Fruit fly (Drosophila melanogaster) whole organism, embryonic: ENCODE data around the gene Csk.

ENCODE experiments used
- Aef1 ChIP-seq: fragments of 200-800 bp; sonication (Bioruptor generic); IDR thresholded peaks from 3 replicates; pipeline ENCODE4 v1.3.6; 2022; ENCODE audit warnings: missing biosample characterization, missing genetic modification characterization
- Atf6 ChIP-seq: fragments of 200-800 bp; sonication (Bioruptor generic); IDR thresholded peaks from 2 replicates; pipeline ENCODE4 v1.3.6; 2022; ENCODE audit warnings: missing biosample characterization, missing genetic modification characterization
- B-H1 ChIP-seq: fragments of 200-800 bp; sonication (Bioruptor generic); IDR thresholded peaks from 3 replicates; pipeline ENCODE4 v1.3.6; 2022; ENCODE audit warnings: missing biosample characterization, missing genetic modification characterization
- Bteb2 ChIP-seq: fragments of 200-800 bp; sonication (Bioruptor generic); optimal IDR thresholded peaks from 2 replicates; lab custom pipeline; 2016; ENCODE audit warnings: missing biosample characterization, missing genetic modification characterization
- CG10209 ChIP-seq: fragments of 200-800 bp; sonication (Bioruptor generic); optimal IDR thresholded peaks from 3 replicates; lab custom pipeline; 2017; ENCODE audit warnings: missing biosample characterization, mild to moderate bottlenecking, missing genetic modification characterization, missing genetic modification reagents
- CG10565 ChIP-seq: fragments of 200-800 bp; sonication (Bioruptor generic); optimal IDR thresholded peaks from 3 replicates; lab custom pipeline; 2016; ENCODE audit warnings: missing biosample characterization, mild to moderate bottlenecking, missing genetic modification characterization
- CG11247 ChIP-seq: fragments of 200-800 bp; sonication (Bioruptor generic); IDR thresholded peaks from 2 replicates; pipeline ENCODE4 v1.3.6; 2022; ENCODE audit warnings: missing biosample characterization, missing genetic modification characterization
- CG12219 ChIP-seq: fragments of 200-800 bp; sonication (Bioruptor generic); optimal IDR thresholded peaks from 3 replicates; lab custom pipeline; 2018; ENCODE audit warnings: missing biosample characterization, mild to moderate bottlenecking, missing genetic modification characterization
- CG1233 ChIP-seq: fragments of 200-800 bp; sonication (Bioruptor generic); optimal IDR thresholded peaks from 4 replicates; lab custom pipeline; 2018; ENCODE audit warnings: missing biosample characterization, mild to moderate bottlenecking, missing genetic modification characterization
- CG13624 ChIP-seq: fragments of 200-800 bp; sonication (Bioruptor generic); optimal IDR thresholded peaks from 2 replicates; lab custom pipeline; 2016; ENCODE audit warnings: missing biosample characterization, missing genetic modification characterization
- CG15269 ChIP-seq: fragments of 200-800 bp; sonication (Bioruptor generic); optimal IDR thresholded peaks from 2 replicates; lab custom pipeline; 2018; ENCODE audit warnings: missing biosample characterization, mild to moderate bottlenecking, missing genetic modification characterization, moderate library complexity
- CG1603 ChIP-seq: fragments of 200-800 bp; sonication (Bioruptor generic); optimal IDR thresholded peaks from 2 replicates; lab custom pipeline; 2019; ENCODE audit warnings: missing biosample characterization, mild to moderate bottlenecking, missing genetic modification characterization, moderate library complexity
- CG16779 ChIP-seq: fragments of 200-800 bp; sonication (Bioruptor generic); IDR thresholded peaks from 2 replicates; pipeline ENCODE4 v1.3.6; 2022; ENCODE audit warnings: missing biosample characterization, missing genetic modification characterization
- CG30431 ChIP-seq: fragments of 200-800 bp; sonication (Bioruptor generic); optimal IDR thresholded peaks from 2 replicates; lab custom pipeline; 2017; ENCODE audit warnings: missing biosample characterization, missing genetic modification characterization
- CG32532 ChIP-seq: fragments of 200-800 bp; sonication (Bioruptor generic); IDR thresholded peaks from 2 replicates; pipeline ENCODE4 v1.3.6; 2022; ENCODE audit warnings: missing biosample characterization, missing genetic modification characterization
- CG4707 ChIP-seq: fragments of 200-800 bp; sonication (Bioruptor generic); optimal IDR thresholded peaks from 2 replicates; lab custom pipeline; 2018; ENCODE audit warnings: missing biosample characterization, mild to moderate bottlenecking, missing genetic modification characterization, moderate library complexity
- CG5180 ChIP-seq: fragments of 200-800 bp; sonication (Bioruptor generic); optimal IDR thresholded peaks from 3 replicates; lab custom pipeline; 2017; ENCODE audit warnings: missing biosample characterization, missing genetic modification characterization, mild to moderate bottlenecking, moderate library complexity, missing genetic modification reagents
- CG6683 ChIP-seq: fragments of 200-800 bp; sonication (Bioruptor generic); optimal IDR thresholded peaks from 2 replicates; lab custom pipeline; 2017; ENCODE audit warnings: missing biosample characterization, mild to moderate bottlenecking, missing genetic modification characterization, missing genetic modification reagents
- Camta ChIP-seq: fragments of 200-800 bp; sonication (Bioruptor generic); optimal IDR thresholded peaks from 2 replicates; lab custom pipeline; 2016; ENCODE audit warnings: missing biosample characterization, missing genetic modification characterization
- D19A ChIP-seq: fragments of 200-800 bp; optimal IDR thresholded peaks from 3 replicates; lab custom pipeline; 2019; ENCODE audit warnings: missing biosample characterization, mild to moderate bottlenecking, missing genetic modification characterization, moderate library complexity
- Dip2 ChIP-seq: fragments of 200-800 bp; sonication (Bioruptor generic); IDR thresholded peaks from 2 replicates; pipeline ENCODE4 v1.3.6; 2022; ENCODE audit warnings: missing biosample characterization, missing genetic modification characterization
- E2f2 ChIP-seq: fragments of 200-800 bp; sonication (Bioruptor generic); IDR thresholded peaks from 2 replicates; pipeline ENCODE4 v1.3.6; 2022; ENCODE audit warnings: missing biosample characterization, missing genetic modification characterization
- Fer3 ChIP-seq: fragments of 200-800 bp; sonication (Bioruptor generic); optimal IDR thresholded peaks from 2 replicates; lab custom pipeline; 2018; ENCODE audit warnings: missing biosample characterization, mild to moderate bottlenecking, missing genetic modification characterization, moderate library complexity
- Hand ChIP-seq: fragments of 200-800 bp; sonication (Bioruptor generic); optimal IDR thresholded peaks from 2 replicates; lab custom pipeline; 2017; ENCODE audit warnings: mild to moderate bottlenecking, missing biosample characterization, missing genetic modification reagents, missing genetic modification characterization
- Hmx ChIP-seq: fragments of 200-800 bp; sonication (Bioruptor generic); optimal IDR thresholded peaks from 2 replicates; lab custom pipeline; 2016; ENCODE audit warnings: missing biosample characterization, missing genetic modification characterization
- Hr3 ChIP-seq: fragments of 200-800 bp; sonication (Bioruptor generic); optimal IDR thresholded peaks from 3 replicates; lab custom pipeline; 2016; ENCODE audit warnings: missing biosample characterization, missing genetic modification characterization
- Jarid2 ChIP-seq: fragments of 200-800 bp; sonication (Bioruptor generic); optimal IDR thresholded peaks from 3 replicates; lab custom pipeline; 2017; ENCODE audit warnings: mild to moderate bottlenecking, missing biosample characterization, missing genetic modification reagents, missing genetic modification characterization
- NK7.1 ChIP-seq: fragments of 200-800 bp; sonication (Bioruptor generic); optimal IDR thresholded peaks from 3 replicates; lab custom pipeline; 2016; ENCODE audit warnings: missing biosample characterization, missing genetic modification characterization
- Poxn ChIP-seq: fragments of 200-800 bp; sonication (Bioruptor generic); IDR thresholded peaks from 2 replicates; pipeline ENCODE4 v1.3.6; 2022; ENCODE audit warnings: missing biosample characterization, missing genetic modification characterization
- Rx ChIP-seq: fragments of 200-800 bp; sonication (Bioruptor generic); IDR thresholded peaks from 2 replicates; pipeline ENCODE4 v1.3.6; 2022; ENCODE audit warnings: missing biosample characterization, missing genetic modification characterization
- amos ChIP-seq: fragments of 200-800 bp; sonication (Bioruptor generic); IDR thresholded peaks from 2 replicates; pipeline ENCODE4 v1.3.6; 2022; ENCODE audit warnings: missing biosample characterization, missing genetic modification characterization; ENCODE audit not compliant: partially characterized antibody
- bigmax ChIP-seq: fragments of 200-800 bp; sonication (Bioruptor generic); optimal IDR thresholded peaks from 2 replicates; lab custom pipeline; 2018; ENCODE audit warnings: missing biosample characterization, mild to moderate bottlenecking, missing genetic modification characterization
- cas ChIP-seq: fragments of 200-800 bp; sonication (Bioruptor generic); IDR thresholded peaks from 2 replicates; pipeline ENCODE4 v1.3.6; 2022; ENCODE audit warnings: missing biosample characterization, missing genetic modification characterization
- cg ChIP-seq: fragments of 200-800 bp; sonication (Bioruptor generic); optimal IDR thresholded peaks from 3 replicates; lab custom pipeline; 2019; ENCODE audit warnings: missing biosample characterization, mild to moderate bottlenecking, missing genetic modification characterization, moderate library complexity
- chm ChIP-seq: fragments of 200-800 bp; sonication (Bioruptor generic); IDR thresholded peaks from 2 replicates; pipeline ENCODE4 v1.3.6; 2022; ENCODE audit warnings: missing biosample characterization, missing genetic modification characterization
- crp ChIP-seq, 2 experiments: fragments of 200-800 bp; sonication (Bioruptor generic); optimal IDR thresholded peaks; 2 replicates in 1 of 2; 3 replicates in 1 of 2; lab custom pipeline; 2017; ENCODE audit warnings: missing biosample characterization in 2 of 2, missing genetic modification characterization in 2 of 2, mild to moderate bottlenecking in 1 of 2, moderate library complexity in 1 of 2
- exex ChIP-seq: fragments of 200-800 bp; sonication (Bioruptor generic); optimal IDR thresholded peaks from 4 replicates; lab custom pipeline; 2018; ENCODE audit warnings: missing biosample characterization, mild to moderate bottlenecking, missing genetic modification characterization, moderate library complexity
- gcm2 ChIP-seq: fragments of 200-800 bp; sonication (Bioruptor generic); optimal IDR thresholded peaks from 2 replicates; lab custom pipeline; 2016; ENCODE audit warnings: missing biosample characterization, missing genetic modification characterization
- gt ChIP-seq: fragments of 200-800 bp; sonication (Bioruptor generic); IDR thresholded peaks from 2 replicates; pipeline ENCODE4 v1.3.6; 2022; ENCODE audit warnings: missing biosample characterization, missing genetic modification characterization
- jigr1 ChIP-seq: fragments of 200-800 bp; sonication (Bioruptor generic); IDR thresholded peaks from 3 replicates; pipeline ENCODE4 v1.3.6; 2022; ENCODE audit warnings: missing biosample characterization, missing genetic modification characterization
- kah ChIP-seq: fragments of 200-800 bp; sonication (Bioruptor generic); optimal IDR thresholded peaks from 2 replicates; lab custom pipeline; 2018; ENCODE audit warnings: missing biosample characterization, mild to moderate bottlenecking, missing genetic modification characterization
- lab ChIP-seq: fragments of 200-800 bp; sonication (Bioruptor generic); optimal IDR thresholded peaks from 3 replicates; lab custom pipeline; 2017; ENCODE audit warnings: missing biosample characterization, missing genetic modification characterization, mild to moderate bottlenecking, moderate library complexity, missing genetic modification reagents
- psq ChIP-seq: fragments of 200-800 bp; sonication (Bioruptor generic); optimal IDR thresholded peaks from 2 replicates; lab custom pipeline; 2017; ENCODE audit warnings: missing biosample characterization, missing genetic modification characterization
- shn ChIP-seq: fragments of 200-800 bp; sonication (Bioruptor generic); optimal IDR thresholded peaks from 3 replicates; lab custom pipeline; 2016; ENCODE audit warnings: missing biosample characterization, missing genetic modification characterization
- sima ChIP-seq: fragments of 200-800 bp; sonication (Bioruptor generic); optimal IDR thresholded peaks from 2 replicates; lab custom pipeline; 2016; ENCODE audit warnings: missing biosample characterization, missing genetic modification characterization
- sisA ChIP-seq: fragments of 200-800 bp; sonication (Bioruptor generic); IDR thresholded peaks from 2 replicates; pipeline ENCODE4 v1.3.6; 2022; ENCODE audit warnings: missing biosample characterization, missing genetic modification characterization
- trh ChIP-seq: fragments of 200-800 bp; sonication (Bioruptor generic); optimal IDR thresholded peaks from 2 replicates; lab custom pipeline; 2016; ENCODE audit warnings: missing biosample characterization, missing genetic modification characterization
- unpg ChIP-seq: fragments of 200-800 bp; sonication (Bioruptor generic); optimal IDR thresholded peaks from 3 replicates; lab custom pipeline; 2018; ENCODE audit warnings: missing biosample characterization, mild to moderate bottlenecking, missing genetic modification characterization, moderate library complexity
- usp ChIP-seq: fragments of >200 bp; optimal IDR thresholded peaks from 2 replicates; lab custom pipeline; 2017; ENCODE audit warnings: missing biosample characterization, missing genetic modification characterization
- vvl ChIP-seq: fragments of 200-800 bp; sonication (Bioruptor generic); IDR thresholded peaks from 2 replicates; pipeline ENCODE4 v1.3.6; 2022; ENCODE audit warnings: missing biosample characterization, missing genetic modification characterization

The Csk gene

dm6 chr3R:11669017-11669953 lies 18.8 kb upstream of the Csk start (continued):
- TF ChIP-seq D19A (no peak), kah (no peak), Camta (GFP tag; lab: Kevin White, UChicago) (no peak), CG32532 (no peak), CG10565 (GFP tag; lab: Kevin White, UChicago) (no peak), shn (no peak), usp (GFP tag; lab: Kevin White, UChicago) (no peak), bigmax (no peak), Rx (GFP tag; lab: Robert Waterston, UW) (no peak), CG1233 (no peak), E2f2 (GFP tag; lab: Robert Waterston, UW) (no peak), amos (no peak), CG11247 (GFP tag; lab: Robert Waterston, UW) (no peak), chm (GFP tag; lab: Robert Waterston, UW) (no peak), cas (GFP tag; lab: Robert Waterston, UW) (no peak), jigr1 (GFP tag; lab: Robert Waterston, UW) (no peak), gcm2 (no peak), B-H1 (GFP tag; lab: Robert Waterston, UW) (no peak), Hmx (GFP tag; lab: Kevin White, UChicago) (no peak), Dip2 (GFP tag; lab: Robert Waterston, UW) (no peak), Aef1 (GFP tag; lab: Robert Waterston, UW) (no peak), CG15269 (tag; lab: Kevin White, UChicago) (no peak), psq (GFP tag; lab: Kevin White, UChicago) (no peak), lab (peak; percentile 6), NK7.1 (GFP tag; lab: Kevin White, UChicago) (no peak), trh (GFP tag; lab: Kevin White, UChicago) (no peak), Fer3 (no peak), CG10209 (no peak), Hr3 (no peak), CG1603 (tag; lab: Kevin White, UChicago) (no peak), vvl (GFP tag; lab: Robert Waterston, UW) (no peak), CG4707 (no peak), CG12219 (GFP tag; lab: Kevin White, UChicago) (no peak), CG13624 (GFP tag; lab: Kevin White, UChicago) (no peak), CG6683 (no peak), Bteb2 (GFP tag; lab: Kevin White, UChicago) (no peak), CG16779 (GFP tag; lab: Robert Waterston, UW) (no peak), Hand (no peak), Atf6 (GFP tag; lab: Robert Waterston, UW) (0 out of 2 replicates have a peak, but pooled peaks have one; percentile 14), Poxn (GFP tag; lab: Robert Waterston, UW) (no peak), sima (GFP tag; lab: Kevin White, UChicago) (no peak), Jarid2 (peak; percentile 55), unpg (no peak), gt (no peak), cg (GFP tag; lab: Kevin White, UChicago) (peak; percentile 6), CG5180 (GFP tag; lab: Kevin White, UChicago) (peak; percentile 77), crp (GFP tag; optimal IDR thresholded peaks at IDR 0.05; lab: Kevin White, UChicago) (peak in 1 of 2 experiments; percentile 19), exex (tag; lab: Kevin White, UChicago) (peak; percentile 6), CG30431 (no peak), sisA (GFP tag; lab: Robert Waterston, UW) (no peak)
